Worm (Caenorhabditis elegans) whole organism, early embryonic: Measurements from ENCODE around the gene BE10.1.

Source experiments
- B0310.2 ChIP-seq: sonication (generic microtip); optimal IDR thresholded peaks from 2 replicates; lab custom pipeline; 2016; ENCODE audit warnings: mild to moderate bottlenecking, missing genetic modification characterization, missing compliant biosample characterization
- F13C5.2 ChIP-seq: sonication (generic microtip); optimal IDR thresholded peaks from 2 replicates; lab custom pipeline; 2017; ENCODE audit warnings: mild to moderate bottlenecking, missing genetic modification characterization, inconsistent platforms, missing compliant biosample characterization
- aly-1 ChIP-seq: sonication (generic microtip); optimal IDR thresholded peaks from 2 replicates; lab custom pipeline; 2016; ENCODE audit warnings: missing genetic modification characterization, missing compliant biosample characterization
- ama-1 ChIP-seq: fragments of 150-350 bp; optimal IDR thresholded peaks from 2 replicates; lab custom pipeline; 2014
- ceh-13 ChIP-seq: fragments of 200-800 bp; sonication (Bioruptor generic); optimal IDR thresholded peaks from 2 replicates; lab custom pipeline; 2018; ENCODE audit warnings: mild to moderate bottlenecking, missing genetic modification characterization, missing compliant biosample characterization
- ceh-36 ChIP-seq: sonication (generic microtip); optimal IDR thresholded peaks from 2 replicates; lab custom pipeline; 2016; ENCODE audit warnings: missing genetic modification characterization, inconsistent platforms, missing compliant biosample characterization
- ets-7 ChIP-seq: sonication (generic microtip); optimal IDR thresholded peaks from 2 replicates; lab custom pipeline; 2016; ENCODE audit warnings: missing genotype, missing genetic modification characterization, missing compliant biosample characterization
- flt-1 ChIP-seq: fragments of 200-800 bp; sonication (Bioruptor generic); IDR thresholded peaks from 2 replicates; pipeline ENCODE4 v1.3.6; 2022; ENCODE audit warnings: missing genetic modification characterization, missing compliant biosample characterization
- hmbx-1 ChIP-seq: sonication (generic microtip); optimal IDR thresholded peaks from 2 replicates; lab custom pipeline; 2016; ENCODE audit warnings: mild to moderate bottlenecking, missing genetic modification characterization, missing compliant biosample characterization
- hmg-4 ChIP-seq: fragments of 200-800 bp; sonication (Bioruptor generic); optimal IDR thresholded peaks from 2 replicates; lab custom pipeline; 2018; ENCODE audit warnings: mild to moderate bottlenecking, missing genetic modification characterization, missing compliant biosample characterization
- hnd-1 ChIP-seq: sonication (generic microtip); optimal IDR thresholded peaks from 2 replicates; lab custom pipeline; 2016; ENCODE audit warnings: missing genetic modification characterization, missing compliant biosample characterization
- pes-1 ChIP-seq: fragments of 200-800 bp; sonication (Bioruptor generic); IDR thresholded peaks from 2 replicates; pipeline ENCODE4 v1.3.6; 2022; ENCODE audit warnings: missing genetic modification reagents, missing genetic modification characterization, missing compliant biosample characterization
- scrt-1 ChIP-seq: fragments of 200-800 bp; sonication (Bioruptor generic); IDR thresholded peaks from 2 replicates; pipeline ENCODE4 v1.3.6; 2022; ENCODE audit warnings: missing genetic modification characterization, missing compliant biosample characterization
- sea-1 ChIP-seq: fragments of 200-800 bp; sonication (Bioruptor generic); conservative IDR thresholded peaks from 2 replicates; pipeline ENCODE4 v1.3.6; 2022; ENCODE audit warnings: missing genetic modification characterization, missing compliant biosample characterization
- tbx-11 ChIP-seq: fragments of 200-800 bp; sonication (Bioruptor generic); IDR thresholded peaks from 2 replicates; pipeline ENCODE4 v1.3.6; 2022; ENCODE audit warnings: missing genetic modification characterization, missing compliant biosample characterization
- tbx-37 ChIP-seq: fragments of 200-800 bp; sonication (Bioruptor generic); conservative IDR thresholded peaks from 2 replicates; pipeline ENCODE4 v1.3.6; 2022; ENCODE audit warnings: missing genetic modification reagents, missing genetic modification characterization, missing compliant biosample characterization
- tra-4 ChIP-seq: sonication (generic microtip); optimal IDR thresholded peaks from 2 replicates; lab custom pipeline; 2017; ENCODE audit warnings: missing genetic modification characterization, missing compliant biosample characterization

The BE10.1 gene

ce11 chrIII:12794200-12794599, 4.9 kb upstream of the BE10.1 start:
- TF ChIP-seq ama-1 (lab: Kevin White, UChicago) (no peak), pes-1 (GFP tag; lab: Robert Waterston, UW) (no peak), aly-1 (no peak), tbx-37 (no peak), B0310.2 (tag; lab: Kevin White, UChicago) (no peak), F13C5.2 (no peak), ceh-13 (GFP tag; lab: Kevin White, UChicago) (no peak), sea-1 (GFP tag; lab: Robert Waterston, UW) (no peak), flt-1 (GFP tag; lab: Robert Waterston, UW) (no peak), tra-4 (tag; lab: Kevin White, UChicago) (no peak), tbx-11 (GFP tag; lab: Robert Waterston, UW) (no peak), ceh-36 (no peak), ets-7 (tag; lab: Kevin White, UChicago) (no peak), hmbx-1 (tag; lab: Kevin White, UChicago) (no peak), scrt-1 (GFP tag; lab: Robert Waterston, UW) (no peak), hmg-4 (GFP tag; lab: Kevin White, UChicago) (no peak), hnd-1 (no peak)

ce11 chrIII:12788239-12788638, 1.1 kb downstream of the BE10.1 start:
- TF ChIP-seq ama-1 (lab: Kevin White, UChicago) (no peak), flt-1 (GFP tag; lab: Robert Waterston, UW) (no peak), hnd-1 (no peak), scrt-1 (GFP tag; lab: Robert Waterston, UW) (no peak), tbx-11 (GFP tag; lab: Robert Waterston, UW) (no peak), sea-1 (GFP tag; lab: Robert Waterston, UW) (no peak), tra-4 (tag; lab: Kevin White, UChicago) (no peak), hmg-4 (GFP tag; lab: Kevin White, UChicago) (no peak), pes-1 (GFP tag; lab: Robert Waterston, UW) (no peak), F13C5.2 (no peak), B0310.2 (tag; lab: Kevin White, UChicago) (no peak), tbx-37 (no peak), aly-1 (no peak), ets-7 (tag; lab: Kevin White, UChicago) (no peak), ceh-13 (GFP tag; lab: Kevin White, UChicago) (no peak), hmbx-1 (tag; lab: Kevin White, UChicago) (no peak), ceh-36 (no peak)

DNA sequence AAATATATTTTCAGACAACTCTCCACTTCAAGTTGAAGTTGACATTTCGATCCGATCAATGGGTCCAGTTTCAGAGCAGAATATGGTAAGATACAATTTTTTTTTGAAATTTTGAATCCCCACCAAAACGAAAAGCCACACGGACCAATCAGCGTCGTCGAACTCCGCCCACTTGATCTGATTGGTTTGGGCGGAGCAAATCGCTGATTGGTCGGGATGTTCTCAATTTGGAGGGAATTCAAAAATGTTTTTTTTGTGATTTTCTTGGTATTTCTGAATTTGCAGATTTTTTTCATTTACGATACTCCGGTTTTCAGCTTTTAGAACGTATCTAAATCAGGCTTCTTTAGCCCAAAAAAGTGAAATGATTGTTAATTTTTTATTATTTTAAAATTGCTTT, 3.9 kb downstream of the BE10.1 start:
- TF ChIP-seq hmbx-1 (tag; lab: Kevin White, UChicago) (no peak), ama-1 (lab: Kevin White, UChicago) (no peak), ets-7 (tag; lab: Kevin White, UChicago) (no peak)

- TF ChIP-seq tbx-11 (GFP tag; lab: Robert Waterston, UW) (no peak), ceh-13 (GFP tag; lab: Kevin White, UChicago) (no peak), hnd-1 (no peak), ama-1 (lab: Kevin White, UChicago) (no peak), aly-1 (no peak), tra-4 (tag; lab: Kevin White, UChicago) (no peak), sea-1 (GFP tag; lab: Robert Waterston, UW) (no peak), tbx-37 (no peak), hmbx-1 (tag; lab: Kevin White, UChicago) (no peak), ets-7 (tag; lab: Kevin White, UChicago) (no peak), scrt-1 (GFP tag; lab: Robert Waterston, UW) (no peak), F13C5.2 (no peak), flt-1 (GFP tag; lab: Robert Waterston, UW) (no peak), pes-1 (GFP tag; lab: Robert Waterston, UW) (no peak), ceh-36 (no peak), hmg-4 (GFP tag; lab: Kevin White, UChicago) (no peak)
These were observed 4.5 kb downstream of the BE10.1 start, which contains the start of gene lgc-37 for ce11 chrIII:12784854-12785253. TSS of gene lgc-37 (plus strand) at chrIII:12785154.

- no peak for TF ChIP-seq ets-7 (tag; lab: Kevin White, UChicago)
- no peak for TF ChIP-seq pes-1 (GFP tag; lab: Robert Waterston, UW)
- no peak for TF ChIP-seq flt-1 (GFP tag; lab: Robert Waterston, UW)
- no peak for TF ChIP-seq ama-1 (lab: Kevin White, UChicago)
- no peak for TF ChIP-seq tbx-11 (GFP tag; lab: Robert Waterston, UW)
- no peak for TF ChIP-seq hmg-4 (GFP tag; lab: Kevin White, UChicago)
- no peak for TF ChIP-seq B0310.2 (tag; lab: Kevin White, UChicago)
- no peak for TF ChIP-seq tra-4 (tag; lab: Kevin White, UChicago)
- no peak for TF ChIP-seq ceh-13 (GFP tag; lab: Kevin White, UChicago)
- no peak for TF ChIP-seq sea-1 (GFP tag; lab: Robert Waterston, UW)
- TF ChIP-seq hnd-1 = no peak
- no peak for TF ChIP-seq aly-1
- TF ChIP-seq scrt-1 (GFP tag; lab: Robert Waterston, UW) = no peak
- TF ChIP-seq ceh-36 = no peak
- TF ChIP-seq hmbx-1 (tag; lab: Kevin White, UChicago) = no peak
- TF ChIP-seq F13C5.2 = no peak
- TF ChIP-seq tbx-37 = no peak
These were observed 5.4 kb downstream of the BE10.1 start for ce11 chrIII:12783878-12784277.

DNA sequence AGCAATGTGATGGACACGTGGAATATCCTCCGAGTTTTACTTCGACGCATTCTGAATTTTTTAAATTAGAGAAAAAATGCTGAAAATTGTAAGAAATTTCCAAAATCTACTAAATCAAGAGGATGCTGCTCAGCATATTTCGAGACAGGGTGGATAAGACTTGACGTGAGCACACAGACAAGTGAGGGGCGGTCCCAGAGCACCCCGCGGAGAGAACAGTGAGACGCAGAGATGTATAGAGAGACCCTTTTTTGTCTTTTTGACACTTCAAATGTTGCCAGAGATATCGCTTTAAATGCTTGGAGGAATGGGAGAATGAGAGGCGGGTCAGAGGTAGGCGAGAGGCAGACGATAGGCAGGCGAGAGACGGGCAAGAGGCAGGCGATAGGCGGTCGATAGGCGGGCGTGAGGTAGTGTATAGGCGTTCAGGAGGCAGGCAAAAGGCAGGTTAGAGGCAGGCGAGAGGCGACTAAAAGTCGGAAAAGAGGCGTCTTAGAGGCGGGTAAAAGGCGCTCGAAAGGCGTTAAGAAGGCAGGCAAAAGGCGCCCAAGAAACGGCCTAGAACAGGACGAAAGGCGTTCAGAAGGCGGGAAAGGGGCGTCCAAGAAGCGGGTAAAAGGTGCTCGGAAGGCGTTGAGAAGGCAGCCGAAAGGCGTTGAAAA, 9.5 kb downstream of the BE10.1 start, which contains the start of gene gab-1:
Gene gab-1 (minus strand): TSS at position 51 of the 662 bp plus-strand sequence.
- TF ChIP-seq hmbx-1 (tag; lab: Kevin White, UChicago) (no peak), tra-4 (tag; lab: Kevin White, UChicago) (no peak), hnd-1 (no peak), aly-1 (no peak), ceh-36 (no peak), pes-1 (GFP tag; lab: Robert Waterston, UW) (no peak), tbx-37 (no peak), B0310.2 (tag; lab: Kevin White, UChicago) (no peak), F13C5.2 (no peak), hmg-4 (GFP tag; lab: Kevin White, UChicago) (no peak), tbx-11 (GFP tag; lab: Robert Waterston, UW) (no peak), sea-1 (GFP tag; lab: Robert Waterston, UW) (no peak)

DNA sequence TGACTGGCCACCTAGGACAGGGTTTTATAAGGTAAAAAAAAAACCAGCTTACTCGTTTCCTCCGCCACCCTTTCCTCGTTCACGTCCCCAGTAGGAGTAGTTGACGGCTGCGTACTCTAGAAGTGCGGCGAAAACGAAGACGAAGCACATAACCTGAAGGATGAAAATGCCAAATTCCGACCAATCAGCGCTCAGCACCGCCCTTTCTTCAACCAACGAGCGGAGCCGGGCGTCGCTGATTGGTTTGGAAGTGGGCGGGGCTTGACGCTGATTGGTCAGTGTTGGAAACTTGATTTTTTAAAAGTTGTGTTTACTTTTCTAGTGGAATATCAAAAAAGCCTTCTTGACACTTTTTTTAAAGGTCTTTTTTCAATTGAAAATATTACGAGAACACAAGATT, 15.6 kb downstream of the BE10.1 start:
- TF ChIP-seq hmg-4 (GFP tag; lab: Kevin White, UChicago) (no peak), aly-1 (no peak), pes-1 (GFP tag; lab: Robert Waterston, UW) (no peak), hnd-1 (no peak), B0310.2 (tag; lab: Kevin White, UChicago) (no peak), tbx-11 (GFP tag; lab: Robert Waterston, UW) (no peak), tbx-37 (no peak), ama-1 (lab: Kevin White, UChicago) (no peak), F13C5.2 (no peak)
